Worm (Caenorhabditis elegans) whole organism, young adult: Measurements from ENCODE around the gene T21B10.4.

Source experiments
- B0019.2 ChIP-seq: fragments of 200-800 bp; sonication (Bioruptor generic); conservative IDR thresholded peaks from 2 replicates; pipeline ENCODE4 v1.3.6; 2022; ENCODE audit warnings: missing genetic modification reagents, missing genetic modification characterization, missing compliant biosample characterization
- B0336.3 ChIP-seq: fragments of 200-800 bp; sonication (Bioruptor generic); IDR thresholded peaks from 2 replicates; pipeline ENCODE4 v1.3.6; 2022; ENCODE audit warnings: missing genetic modification characterization, missing compliant biosample characterization
- F22D6.2 ChIP-seq: sonication (generic microtip); optimal IDR thresholded peaks from 2 replicates; lab custom pipeline; 2016; ENCODE audit warnings: mild to moderate bottlenecking, missing genetic modification characterization, missing compliant biosample characterization
- F23B12.7 ChIP-seq: sonication (generic microtip); optimal IDR thresholded peaks from 2 replicates; lab custom pipeline; 2017; ENCODE audit warnings: missing genetic modification characterization, mild to moderate bottlenecking, missing compliant biosample characterization, antibody characterized with exemption, moderate library complexity; ENCODE audit not compliant: insufficient read depth
- F37B4.10 ChIP-seq: fragments of 200-800 bp; sonication (Bioruptor generic); IDR thresholded peaks from 2 replicates; pipeline ENCODE4 v1.3.6; 2022; ENCODE audit warnings: missing genetic modification characterization, missing compliant biosample characterization
- F55B11.4 ChIP-seq: sonication (generic microtip); optimal IDR thresholded peaks from 2 replicates; lab custom pipeline; 2016; ENCODE audit warnings: missing compliant biosample characterization, missing genetic modification characterization, borderline replicate concordance; ENCODE audit not compliant: insufficient read depth
- F57C9.4 ChIP-seq: sonication (generic microtip); optimal IDR thresholded peaks from 2 replicates; lab custom pipeline; 2017; ENCODE audit warnings: mild to moderate bottlenecking, missing genetic modification characterization, missing compliant biosample characterization
- K11D2.4 ChIP-seq: fragments of 200-800 bp; sonication (Bioruptor generic); IDR thresholded peaks from 2 replicates; pipeline ENCODE4 v1.3.6; 2022; ENCODE audit warnings: missing genetic modification reagents, missing genetic modification characterization, missing compliant biosample characterization
- K12H6.12 ChIP-seq: fragments of 200-800 bp; sonication (Bioruptor generic); optimal IDR thresholded peaks from 2 replicates; lab custom pipeline; 2018; ENCODE audit warnings: mild to moderate bottlenecking, missing genetic modification characterization, missing compliant biosample characterization
- Y53G8AR.9 ChIP-seq: fragments of 200-800 bp; sonication (Bioruptor generic); conservative IDR thresholded peaks from 2 replicates; pipeline ENCODE4 v1.3.6; 2022; ENCODE audit warnings: missing genetic modification reagents, missing genetic modification characterization, missing compliant biosample characterization
- Y95B8A.8 ChIP-seq: fragments of 200-800 bp; sonication (Bioruptor generic); IDR thresholded peaks from 2 replicates; pipeline ENCODE4 v1.3.6; 2022; ENCODE audit warnings: missing genetic modification reagents, missing genetic modification characterization, missing compliant biosample characterization
- aptf-2 ChIP-seq: fragments of 200-800 bp; sonication (Bioruptor generic); conservative IDR thresholded peaks from 2 replicates; pipeline ENCODE4 v1.3.6; 2022; ENCODE audit warnings: missing genetic modification reagents, missing genetic modification characterization, missing compliant biosample characterization
- aptf-3 ChIP-seq: fragments of 200-800 bp; sonication (Bioruptor generic); IDR thresholded peaks from 2 replicates; pipeline ENCODE4 v1.3.6; 2022; ENCODE audit warnings: missing genetic modification characterization, missing compliant biosample characterization
- bed-1 ChIP-seq: fragments of 200-800 bp; sonication (Bioruptor generic); IDR thresholded peaks from 2 replicates; pipeline ENCODE4 v1.3.6; 2022; ENCODE audit warnings: missing genetic modification reagents, missing genetic modification characterization, missing compliant biosample characterization
- ccch-3 ChIP-seq: fragments of 200-800 bp; sonication (Bioruptor generic); optimal IDR thresholded peaks from 2 replicates; lab custom pipeline; 2018; ENCODE audit warnings: mild to moderate bottlenecking, missing genetic modification characterization, missing compliant biosample characterization
- ceh-40 ChIP-seq: fragments of 200-800 bp; sonication (Bioruptor generic); IDR thresholded peaks from 2 replicates; pipeline ENCODE4 v1.3.6; 2022; ENCODE audit warnings: missing genetic modification characterization, missing compliant biosample characterization
- die-1 ChIP-seq: sonication (generic microtip); optimal IDR thresholded peaks from 2 replicates; lab custom pipeline; 2016; ENCODE audit warnings: missing genotype, mild to moderate bottlenecking, missing genetic modification characterization, missing compliant biosample characterization
- egl-44 ChIP-seq: fragments of 200-800 bp; sonication (Bioruptor generic); IDR thresholded peaks from 2 replicates; pipeline ENCODE4 v1.3.6; 2022; ENCODE audit warnings: missing genetic modification reagents, missing genetic modification characterization, missing compliant biosample characterization
- fkh-3 ChIP-seq: sonication (generic microtip); optimal IDR thresholded peaks from 2 replicates; lab custom pipeline; 2016; ENCODE audit warnings: mild to moderate bottlenecking, missing genetic modification characterization, missing compliant biosample characterization
- him-1 ChIP-seq: sonication (generic microtip); optimal IDR thresholded peaks from 2 replicates; lab custom pipeline; 2016; ENCODE audit warnings: missing genotype, missing genetic modification reagents, missing genetic modification characterization, missing compliant biosample characterization
- hlh-12 ChIP-seq: sonication (generic microtip); optimal IDR thresholded peaks from 2 replicates; lab custom pipeline; 2016; ENCODE audit warnings: missing genetic modification characterization, missing compliant biosample characterization
- hlh-26 ChIP-seq: fragments of 200-800 bp; sonication (Bioruptor generic); conservative IDR thresholded peaks from 2 replicates; pipeline ENCODE4 v1.3.6; 2022; ENCODE audit warnings: missing genetic modification reagents, missing genetic modification characterization, missing compliant biosample characterization
- hmg-1.2 ChIP-seq: fragments of 200-800 bp; sonication (Bioruptor generic); IDR thresholded peaks from 2 replicates; pipeline ENCODE4 v1.3.6; 2022; ENCODE audit warnings: missing genetic modification reagents, missing genetic modification characterization, missing compliant biosample characterization
- hrde-1 ChIP-seq: sonication (generic microtip); optimal IDR thresholded peaks from 2 replicates; lab custom pipeline; 2016; ENCODE audit warnings: missing genetic modification characterization, mild to moderate bottlenecking, missing compliant biosample characterization, moderate library complexity, missing genotype, missing genetic modification reagents, borderline replicate concordance
- hsf-1 ChIP-seq: fragments of 200-800 bp; sonication (Bioruptor generic); IDR thresholded peaks from 2 replicates; pipeline ENCODE4 v1.3.6; 2022; ENCODE audit warnings: missing genetic modification reagents, missing genetic modification characterization, missing compliant biosample characterization
- lin-26 ChIP-seq: fragments of 200-800 bp; sonication (Bioruptor generic); IDR thresholded peaks from 2 replicates; pipeline ENCODE4 v1.3.6; 2022; ENCODE audit warnings: missing genetic modification reagents, missing genetic modification characterization, missing compliant biosample characterization
- lin-35 ChIP-seq, 3 experiments: fragments of 150-350 bp in 2 of 3; sonication (generic microtip) in 1 of 3; optimal IDR thresholded peaks; 2 replicates each; lab custom pipeline; 2014 to 2018; ENCODE audit warnings: missing biosample characterization in 3 of 3, missing genetic modification characterization in 3 of 3, missing genetic modification reagents in 3 of 3
- lin-40 ChIP-seq: sonication (generic microtip); optimal IDR thresholded peaks from 2 replicates; lab custom pipeline; 2016; ENCODE audit warnings: missing genetic modification characterization, mild to moderate bottlenecking, missing compliant biosample characterization, missing genotype, missing genetic modification reagents
- lir-1 ChIP-seq: fragments of 200-800 bp; sonication (Bioruptor generic); conservative IDR thresholded peaks from 2 replicates; pipeline ENCODE4 v1.3.6; 2022; ENCODE audit warnings: missing genetic modification reagents, missing genetic modification characterization, missing compliant biosample characterization
- lsy-27 ChIP-seq: sonication (generic microtip); optimal IDR thresholded peaks from 2 replicates; lab custom pipeline; 2017; ENCODE audit warnings: missing genetic modification characterization, mild to moderate bottlenecking, missing compliant biosample characterization, antibody characterized with exemption, missing genotype, borderline replicate concordance; ENCODE audit not compliant: insufficient read depth
- madf-6 ChIP-seq: fragments of 200-800 bp; sonication (Bioruptor generic); IDR thresholded peaks from 2 replicates; pipeline ENCODE4 v1.3.6; 2022; ENCODE audit warnings: missing genetic modification reagents, missing genetic modification characterization, missing compliant biosample characterization
- madf-8 ChIP-seq: fragments of 200-800 bp; sonication (Bioruptor generic); conservative IDR thresholded peaks from 2 replicates; pipeline ENCODE4 v1.3.6; 2022; ENCODE audit warnings: missing genetic modification reagents, missing genetic modification characterization, missing compliant biosample characterization
- mel-28 ChIP-seq: sonication (generic microtip); optimal IDR thresholded peaks from 2 replicates; lab custom pipeline; 2016; ENCODE audit warnings: borderline replicate concordance, mild to moderate bottlenecking, missing genetic modification characterization, missing compliant biosample characterization
- mes-4 ChIP-seq: sonication (generic microtip); optimal IDR thresholded peaks from 2 replicates; lab custom pipeline; 2016; ENCODE audit warnings: missing genotype, missing genetic modification characterization, missing compliant biosample characterization
- pha-4 ChIP-seq: fragments of 150-350 bp; sonication (generic microtip); optimal IDR thresholded peaks from 2 replicates; lab custom pipeline; 2014; ENCODE audit warnings: missing biosample characterization, missing genetic modification reagents, missing genetic modification characterization
- rpc-1 ChIP-seq, 2 experiments: fragments of 150-350 bp in 1 of 2; sonication (generic microtip) in 1 of 2; optimal IDR thresholded peaks; 2 replicates each; lab custom pipeline; 2014 to 2018; ENCODE audit warnings: missing biosample characterization in 1 of 2, missing genetic modification characterization in 1 of 2, missing genetic modification reagents in 1 of 2, missing genotype in 1 of 2
- sdz-38 ChIP-seq: sonication (generic microtip); optimal IDR thresholded peaks from 2 replicates; lab custom pipeline; 2016; ENCODE audit warnings: missing genotype, missing genetic modification characterization, missing compliant biosample characterization
- snpc-1.1 ChIP-seq: sonication (generic microtip); optimal IDR thresholded peaks from 2 replicates; lab custom pipeline; 2017; ENCODE audit warnings: missing genetic modification characterization, mild to moderate bottlenecking, missing compliant biosample characterization, antibody characterized with exemption, moderate library complexity, missing genotype, missing genetic modification reagents; ENCODE audit not compliant: insufficient read depth
- snpc-3.4 ChIP-seq: sonication (generic microtip); optimal IDR thresholded peaks from 2 replicates; lab custom pipeline; 2017; ENCODE audit warnings: missing genetic modification characterization, mild to moderate bottlenecking, missing compliant biosample characterization, antibody characterized with exemption, moderate library complexity, missing genotype, missing genetic modification reagents
- snpc-4 ChIP-seq, 5 experiments: fragments of 150-350 bp in 1 of 5; sonication (generic microtip) in 4 of 5; optimal IDR thresholded peaks; 2 replicates each; lab custom pipeline; 2014 to 2018; ENCODE audit warnings: missing genetic modification characterization in 5 of 5, missing biosample characterization in 3 of 5, antibody characterized with exemption in 2 of 5, mild to moderate bottlenecking in 2 of 5, missing compliant biosample characterization in 2 of 5, missing genotype in 2 of 5, moderate library complexity in 2 of 5, missing genetic modification reagents in 1 of 5
- somi-1 ChIP-seq: fragments of 200-800 bp; sonication (Bioruptor generic); optimal IDR thresholded peaks from 2 replicates; lab custom pipeline; 2018; ENCODE audit warnings: mild to moderate bottlenecking, missing genetic modification characterization, missing compliant biosample characterization
- xnd-1 ChIP-seq: sonication (generic microtip); optimal IDR thresholded peaks from 2 replicates; lab custom pipeline; 2016; ENCODE audit warnings: missing genotype, missing genetic modification reagents, missing genetic modification characterization, missing compliant biosample characterization
- zfh-2 ChIP-seq: fragments of 200-800 bp; sonication (Bioruptor generic); conservative IDR thresholded peaks from 2 replicates; pipeline ENCODE4 v1.3.6; 2022; ENCODE audit warnings: missing genetic modification reagents, missing genetic modification characterization, missing compliant biosample characterization
- zim-3 ChIP-seq: sonication (generic microtip); optimal IDR thresholded peaks from 2 replicates; lab custom pipeline; 2017; ENCODE audit warnings: mild to moderate bottlenecking, missing genetic modification characterization, moderate library complexity, missing compliant biosample characterization
- ztf-26 ChIP-seq: sonication (generic microtip); optimal IDR thresholded peaks from 2 replicates; lab custom pipeline; 2017; ENCODE audit warnings: missing genetic modification characterization, missing compliant biosample characterization

T21B10.4 gene

ce11 chrII:8933693-8934432 lies 6.8 kb upstream of the T21B10.4 start, which contains the start of gene T21B10.3 (continued):
- TF ChIP-seq fkh-3 (tag; lab: Kevin White, UChicago) = no peak
- TF ChIP-seq madf-6 (GFP tag; lab: Robert Waterston, UW) = peak; percentile 99
- no peak for TF ChIP-seq F37B4.10
- peak; percentile 72 for TF ChIP-seq snpc-4 (GFP tag; optimal IDR thresholded peaks at IDR 0.05; lab: Kevin White, UChicago)
- peak; percentile 7 to 72 (median 65) for TF ChIP-seq snpc-4 (tag; optimal IDR thresholded peaks at IDR 0.05; lab: Kevin White, UChicago)
- no peak for TF ChIP-seq F55B11.4 (tag; lab: Kevin White, UChicago)
- peak; percentile 80 for TF ChIP-seq F23B12.7
- no peak for TF ChIP-seq zfh-2 (GFP tag; lab: Robert Waterston, UW)
- peak in 2 of 3 experiments; percentile 53 to 89 for TF ChIP-seq lin-35 (GFP tag; optimal IDR thresholded peaks at IDR 0.05; lab: Kevin White, UChicago)
- TF ChIP-seq B0336.3 = peak; percentile 93
- TF ChIP-seq Y53G8AR.9 (GFP tag; lab: Robert Waterston, UW) = peak; percentile 96
- no peak for TF ChIP-seq hlh-12
- TF ChIP-seq pha-4 (tag; lab: Kevin White, UChicago) = no peak
- peak; percentile 93 for TF ChIP-seq snpc-3.4
- TF ChIP-seq lir-1 = peak; percentile 81
- peak; percentile 72 for TF ChIP-seq him-1
- TF ChIP-seq hrde-1 = peak; percentile 79
- no peak for TF ChIP-seq mes-4
- TF ChIP-seq madf-8 = peak; percentile 98
- TF ChIP-seq snpc-1.1 (tag; lab: Kevin White, UChicago) = peak; percentile 61
- peak; percentile 89 for TF ChIP-seq B0019.2 (GFP tag; lab: Robert Waterston, UW)
- TF ChIP-seq lin-26 (GFP tag; lab: Robert Waterston, UW) = peak; percentile 75
- TF ChIP-seq bed-1 (GFP tag; lab: Robert Waterston, UW) = no peak
- TF ChIP-seq K12H6.12 (tag; lab: Kevin White, UChicago) = no peak
- TF ChIP-seq lsy-27 (tag; lab: Kevin White, UChicago) = no peak
- no peak for TF ChIP-seq ceh-40
- TF ChIP-seq hsf-1 (GFP tag; lab: Robert Waterston, UW) = peak; percentile 91
- TF ChIP-seq hmg-1.2 = peak; percentile 75
- TF ChIP-seq lin-40 (tag; lab: Kevin White, UChicago) = peak; percentile 36
- TF ChIP-seq K11D2.4 = peak; percentile 53; the same call in 1 of the 2 replicates
- TF ChIP-seq hlh-26 = no peak
- TF ChIP-seq aptf-3 (GFP tag; lab: Robert Waterston, UW) = no peak
- TF ChIP-seq ztf-26 = no peak
- TF ChIP-seq F57C9.4 (tag; lab: Kevin White, UChicago) = no peak
- peak; percentile 98 for TF ChIP-seq xnd-1 (tag; lab: Kevin White, UChicago)
- TF ChIP-seq die-1 (tag; lab: Kevin White, UChicago) = peak; percentile 68
- peak; percentile 45; the same call in 1 of the 2 replicates for TF ChIP-seq aptf-2
- TF ChIP-seq Y95B8A.8 (GFP tag; lab: Robert Waterston, UW) = peak; percentile 96
- no peak for TF ChIP-seq sdz-38 (tag; lab: Kevin White, UChicago)
- no peak for TF ChIP-seq F22D6.2 (tag; lab: Kevin White, UChicago)
- TF ChIP-seq zim-3 (tag; lab: Kevin White, UChicago) = peak; percentile 61
- TF ChIP-seq ccch-3 = no peak
- TF ChIP-seq rpc-1 (optimal IDR thresholded peaks at IDR 0.05; lab: Kevin White, UChicago) = no peak
- TF ChIP-seq rpc-1 (tag; optimal IDR thresholded peaks at IDR 0.05; lab: Kevin White, UChicago) = peak; percentile 15
- peak; percentile 36 for TF ChIP-seq somi-1 (GFP tag; lab: Kevin White, UChicago)
- TF ChIP-seq egl-44 (GFP tag; lab: Robert Waterston, UW) = no peak
- no peak for TF ChIP-seq mel-28
